Worm (Caenorhabditis elegans) whole organism, L4 larva: ENCODE measurements around the gene Y17G9A.2.

Source experiments
- D1046.2 ChIP-seq: fragments of 200-800 bp; sonication (Bioruptor generic); IDR thresholded peaks from 2 replicates; pipeline ENCODE4 v1.3.6; 2022; ENCODE audit warnings: missing genetic modification characterization, missing compliant biosample characterization
- lin-13 ChIP-seq: fragments of 150-350 bp; optimal IDR thresholded peaks from 2 replicates; lab custom pipeline; 2014; ENCODE audit warnings: missing biosample characterization, missing genetic modification reagents, missing genetic modification characterization
- nhr-42 ChIP-seq: fragments of 200-800 bp; sonication (Bioruptor generic); IDR thresholded peaks from 2 replicates; pipeline ENCODE4 v1.3.6; 2022; ENCODE audit warnings: missing genetic modification characterization, missing compliant biosample characterization
- unc-39 ChIP-seq: sonication (generic microtip); optimal IDR thresholded peaks from 2 replicates; lab custom pipeline; 2017; ENCODE audit warnings: missing biosample characterization, missing genetic modification characterization

DNA sequence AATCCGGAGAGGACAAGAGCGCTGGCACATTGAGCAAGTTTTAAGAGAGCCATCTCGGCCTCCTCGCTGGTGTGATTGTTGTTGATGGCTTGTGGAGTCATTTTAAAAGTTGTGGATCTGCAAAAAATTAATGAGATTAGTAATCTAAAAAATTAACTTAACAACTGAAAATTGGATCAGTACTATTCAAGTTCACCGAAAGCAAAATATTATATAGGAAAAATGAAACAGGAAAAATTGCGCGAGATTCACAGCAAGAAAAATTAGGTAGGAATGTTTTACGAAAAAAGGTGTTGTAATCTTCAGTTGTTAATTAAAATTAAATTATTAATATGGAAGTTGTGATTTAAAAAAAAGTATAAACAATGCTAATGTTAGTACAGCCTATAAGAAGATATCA lies 31.2 kb upstream of the Y17G9A.2 start, which contains the start of gene T08B6.1:
- TF ChIP-seq nhr-42 (GFP tag; lab: Robert Waterston, UW) (no peak), D1046.2 (GFP tag; lab: Robert Waterston, UW) (no peak), lin-13 (GFP tag; lab: Kevin White, UChicago) (no peak), unc-39 (tag; lab: Kevin White, UChicago) (no peak)
